Worm (Caenorhabditis elegans) whole organism, L3 larva: Measurements from ENCODE around the gene C08E8.1.

Source experiments
- aly-2 ChIP-seq: fragments of 150-350 bp; optimal IDR thresholded peaks from 2 replicates; lab custom pipeline; 2014; ENCODE audit warnings: missing biosample characterization, missing genetic modification characterization
- ceh-16 ChIP-seq: sonication (generic microtip); optimal IDR thresholded peaks from 2 replicates; lab custom pipeline; 2017; ENCODE audit warnings: missing biosample characterization, missing genetic modification characterization
- ceh-9 ChIP-seq: sonication (generic microtip); optimal IDR thresholded peaks from 2 replicates; lab custom pipeline; 2018; ENCODE audit warnings: missing biosample characterization, missing genetic modification characterization
- egl-5 ChIP-seq: fragments of 150-350 bp; optimal IDR thresholded peaks from 2 replicates; lab custom pipeline; 2017; ENCODE audit warnings: missing biosample characterization, missing genetic modification reagents, missing genetic modification characterization, inconsistent platforms
- elt-1 ChIP-seq: fragments of 150-350 bp; optimal IDR thresholded peaks from 2 replicates; lab custom pipeline; 2014; ENCODE audit warnings: missing biosample characterization, missing genetic modification characterization
- nfya-1 ChIP-seq: sonication (generic microtip); optimal IDR thresholded peaks from 2 replicates; lab custom pipeline; 2017; ENCODE audit warnings: missing genetic modification characterization, mild to moderate bottlenecking, missing compliant biosample characterization, antibody characterized with exemption, moderate library complexity; ENCODE audit not compliant: insufficient read depth
- nhr-237 ChIP-seq: fragments of 150-350 bp; optimal IDR thresholded peaks from 2 replicates; lab custom pipeline; 2014; ENCODE audit warnings: missing biosample characterization, missing genetic modification characterization
- nhr-25 ChIP-seq: sonication (generic microtip); optimal IDR thresholded peaks from 2 replicates; lab custom pipeline; 2017; ENCODE audit warnings: missing biosample characterization, missing genetic modification characterization
- nhr-28 ChIP-seq: fragments of 150-350 bp; optimal IDR thresholded peaks from 2 replicates; lab custom pipeline; 2014; ENCODE audit warnings: missing biosample characterization, missing genetic modification characterization
- zag-1 ChIP-seq: fragments of 150-350 bp; optimal IDR thresholded peaks from 2 replicates; lab custom pipeline; 2014; ENCODE audit warnings: missing biosample characterization, missing genetic modification characterization

ce11 chrV:18371028-18371427 is 8.7 kb upstream of the C08E8.1 start:
- TF ChIP-seq zag-1 (no peak), nhr-25 (tag; lab: Kevin White, UChicago) (no peak), elt-1 (tag; lab: Kevin White, UChicago) (no peak), egl-5 (tag; lab: Kevin White, UChicago) (no peak), nhr-28 (no peak), nhr-237 (tag; lab: Kevin White, UChicago) (no peak), nfya-1 (tag; lab: Kevin White, UChicago) (no peak), ceh-16 (tag; lab: Kevin White, UChicago) (no peak), aly-2 (no peak), ceh-9 (tag; lab: Kevin White, UChicago) (no peak)
